Worm (Caenorhabditis elegans): ENCODE measurements around the gene T01G5.7.

DNA sequence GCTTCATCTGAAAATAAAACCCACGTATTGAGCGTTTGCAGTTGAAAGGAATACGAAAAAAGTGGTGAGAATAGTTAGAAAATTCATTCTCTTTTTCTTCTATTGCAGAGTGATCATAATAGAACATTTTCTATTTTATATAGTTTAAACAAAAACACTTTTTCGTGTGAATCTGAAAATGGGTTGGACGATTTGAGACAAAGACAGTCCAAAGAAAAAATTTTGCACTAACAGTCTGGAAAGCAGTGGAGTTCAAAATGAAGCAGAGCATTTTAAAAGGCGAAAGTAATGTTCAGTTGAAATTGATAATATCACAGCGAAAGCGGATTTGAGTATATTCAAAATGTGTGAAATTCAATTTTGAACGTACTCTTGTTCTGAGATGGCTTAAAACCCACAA lies 23.1 kb upstream of the T01G5.7 start, which contains the start of gene C01G10.18:
- no peak for TF ChIP-seq dmd-8 (GFP tag; IDR thresholded peaks at IDR 0.05)
- TF ChIP-seq ceh-28 (tag; optimal IDR thresholded peaks at IDR 0.05): no peak
- no peak for TF ChIP-seq fkh-10 (GFP tag; optimal IDR thresholded peaks at IDR 0.05)
- TF ChIP-seq R02D3.7 (tag; optimal IDR thresholded peaks at IDR 0.05): no peak
- no peak for TF ChIP-seq ceh-62 (tag; optimal IDR thresholded peaks at IDR 0.05)
- TF ChIP-seq unc-130 (GFP tag; optimal IDR thresholded peaks at IDR 0.05): no peak
- no peak for TF ChIP-seq dve-1 (tag; optimal IDR thresholded peaks at IDR 0.05; ENCODE audit: insufficient read depth)
- TF ChIP-seq ama-1 (optimal IDR thresholded peaks at IDR 0.05): no peak
